Worm (Caenorhabditis elegans): ENCODE measurements around the gene srj-50.

The srj-50 gene

ce11 chrV:2871754-2872504 is 39.2 kb downstream of the srj-50 start (continued):
- TF ChIP-seq ama-1 (optimal IDR thresholded peaks at IDR 0.05) (no peak), tra-1 (GFP tag; IDR thresholded peaks at IDR 0.05) (peak; percentile 42; the same call in 1 of the 2 replicates), rbr-2 (tag; optimal IDR thresholded peaks at IDR 0.05) (no peak), lin-38 (GFP tag; IDR thresholded peaks at IDR 0.05) (peak; percentile 53), dpl-1 (GFP tag; optimal IDR thresholded peaks at IDR 0.05) (no peak), saeg-2 (GFP tag; IDR thresholded peaks at IDR 0.05) (no peak), ceh-82 (tag; optimal IDR thresholded peaks at IDR 0.05) (no peak), hlh-11 (tag; optimal IDR thresholded peaks at IDR 0.05) (peak; percentile 30), dmd-8 (GFP tag; IDR thresholded peaks at IDR 0.05) (peak; percentile 52; the same call in 1 of the 2 replicates), lin-15B (tag; optimal IDR thresholded peaks at IDR 0.05) (no peak), nhr-25 (tag; optimal IDR thresholded peaks at IDR 0.05; ENCODE audit: borderline replicate concordance, insufficient read depth) (no peak), ZK337.2 (GFP tag; IDR thresholded peaks at IDR 0.05) (no peak)

ce11 chrV:2872947-2873346 is 40.2 kb downstream of the srj-50 start:
- TF ChIP-seq D1046.2 (GFP tag; IDR thresholded peaks at IDR 0.05) (no peak), T26A8.4 (GFP tag; IDR thresholded peaks at IDR 0.05) (no peak), mxl-3 (GFP tag; optimal IDR thresholded peaks at IDR 0.05) (no peak), F44E2.7 (GFP tag; IDR thresholded peaks at IDR 0.05) (0 out of 2 replicates have a peak, but pooled peaks have one; percentile 18), hmg-1.1 (GFP tag; IDR thresholded peaks at IDR 0.05) (no peak), lsy-2 (tag; optimal IDR thresholded peaks at IDR 0.05) (no peak), nhr-102 (tag; optimal IDR thresholded peaks at IDR 0.05) (peak; percentile 17), F26F4.8 (GFP tag; conservative IDR thresholded peaks at IDR 0.05) (no peak), aha-1 (tag) (no peak), lin-38 (GFP tag; IDR thresholded peaks at IDR 0.05) (no peak), zip-11 (GFP tag; IDR thresholded peaks at IDR 0.05) (no peak), pqm-1 (tag; optimal IDR thresholded peaks at IDR 0.05) (no peak), nhr-111 (GFP tag; optimal IDR thresholded peaks at IDR 0.05) (no peak), unc-62 (GFP tag; optimal IDR thresholded peaks at IDR 0.05 in 1 of 2) (peak in 1 of 2 experiments; percentile 88), unc-62 (tag; optimal IDR thresholded peaks at IDR 0.05) (no peak), zfp-2 (tag; optimal IDR thresholded peaks at IDR 0.05) (no peak), skn-1 (tag; optimal IDR thresholded peaks at IDR 0.05) (no peak), ZK546.5 (tag; optimal IDR thresholded peaks at IDR 0.05) (no peak), arid-1 (GFP tag; conservative IDR thresholded peaks at IDR 0.05) (no peak)

- TF ChIP-seq daf-16 (GFP tag; optimal IDR thresholded peaks at IDR 0.05) (no peak), daf-16 (tag; optimal IDR thresholded peaks at IDR 0.05) (peak; percentile 48), hlh-11 (tag; optimal IDR thresholded peaks at IDR 0.05) (peak; percentile 37), php-3 (GFP tag; IDR thresholded peaks at IDR 0.05) (peak; percentile 56; the same call in 1 of the 2 replicates), dmd-6 (GFP tag; IDR thresholded peaks at IDR 0.05) (peak; percentile 72), pqm-1 (tag; optimal IDR thresholded peaks at IDR 0.05) (peak; percentile 25), nhr-41 (GFP tag; IDR thresholded peaks at IDR 0.05) (no peak), mep-1 (tag; optimal IDR thresholded peaks at IDR 0.05) (peak; percentile 16), dve-1 (tag; optimal IDR thresholded peaks at IDR 0.05; ENCODE audit: insufficient read depth) (peak; percentile 74), unc-62 (GFP tag; optimal IDR thresholded peaks at IDR 0.05 in 1 of 2) (no peak), unc-62 (tag; optimal IDR thresholded peaks at IDR 0.05) (no peak)
Measured at ce11 chrV:2875422-2875821, 42.7 kb downstream of the srj-50 start, which contains the start of gene folt-2. TSS of gene folt-2 (minus strand) at chrV:2875600.
